Fruit fly (Drosophila melanogaster) whole organism, embryonic: ENCODE data around the gene her.

Source experiments
- Abd-B ChIP-seq: fragments of 200-800 bp; sonication (Bioruptor generic); optimal IDR thresholded peaks from 2 replicates; lab custom pipeline; 2018; ENCODE audit warnings: missing biosample characterization, mild to moderate bottlenecking, missing genetic modification characterization, moderate library complexity
- Atf-2 ChIP-seq: fragments of 200-800 bp; sonication (Bioruptor generic); optimal IDR thresholded peaks from 2 replicates; lab custom pipeline; 2016; ENCODE audit warnings: missing biosample characterization, missing genetic modification characterization
- CG10267 ChIP-seq: fragments of 200-800 bp; sonication (Bioruptor generic); optimal IDR thresholded peaks from 2 replicates; lab custom pipeline; 2018; ENCODE audit warnings: missing biosample characterization, mild to moderate bottlenecking, missing genetic modification characterization, moderate library complexity
- CG13287 ChIP-seq: fragments of 200-800 bp; sonication (Bioruptor generic); IDR thresholded peaks from 2 replicates; pipeline ENCODE4 v1.3.6; 2022; ENCODE audit warnings: missing biosample characterization, missing genetic modification characterization; ENCODE audit not compliant: partially characterized antibody
- CG14050 ChIP-seq: fragments of 200-800 bp; sonication (Bioruptor generic); IDR thresholded peaks from 3 replicates; pipeline ENCODE4 v1.3.6; 2022; ENCODE audit warnings: missing biosample characterization, missing genetic modification characterization
- CG16779 ChIP-seq: fragments of 200-800 bp; sonication (Bioruptor generic); IDR thresholded peaks from 2 replicates; pipeline ENCODE4 v1.3.6; 2022; ENCODE audit warnings: missing biosample characterization, missing genetic modification characterization
- CG16863 ChIP-seq: fragments of 200-800 bp; sonication (Bioruptor generic); optimal IDR thresholded peaks from 3 replicates; lab custom pipeline; 2016; ENCODE audit warnings: missing biosample characterization, missing genetic modification characterization
- CG17829 ChIP-seq: fragments of 200-800 bp; optimal IDR thresholded peaks from 2 replicates; lab custom pipeline; 2019; ENCODE audit warnings: missing biosample characterization, mild to moderate bottlenecking, missing genetic modification characterization, moderate library complexity
- CG18262 ChIP-seq: fragments of 200-800 bp; optimal IDR thresholded peaks from 3 replicates; lab custom pipeline; 2019; ENCODE audit warnings: missing biosample characterization, mild to moderate bottlenecking, missing genetic modification characterization, moderate library complexity
- CG2875 ChIP-seq: fragments of 200-800 bp; sonication (Bioruptor generic); optimal IDR thresholded peaks from 2 replicates; lab custom pipeline; 2017; ENCODE audit warnings: missing biosample characterization, mild to moderate bottlenecking, missing genetic modification characterization, missing genetic modification reagents
- CG32767 ChIP-seq: fragments of 200-800 bp; sonication (Bioruptor generic); IDR thresholded peaks from 2 replicates; pipeline ENCODE4 v1.3.6; 2022; ENCODE audit warnings: missing biosample characterization, missing genetic modification characterization
- CG3407 ChIP-seq: fragments of 200-800 bp; sonication (Bioruptor generic); optimal IDR thresholded peaks from 2 replicates; lab custom pipeline; 2018; ENCODE audit warnings: missing biosample characterization, mild to moderate bottlenecking, missing genetic modification characterization
- CG34376 ChIP-seq: fragments of 200-800 bp; sonication (Bioruptor generic); optimal IDR thresholded peaks from 2 replicates; lab custom pipeline; 2018; ENCODE audit warnings: missing biosample characterization, mild to moderate bottlenecking, missing genetic modification characterization
- CG3847 ChIP-seq: fragments of 200-800 bp; sonication (Bioruptor generic); IDR thresholded peaks from 2 replicates; pipeline ENCODE4 v1.3.6; 2022; ENCODE audit warnings: missing biosample characterization, missing genetic modification characterization
- CG43689 ChIP-seq: fragments of 200-800 bp; sonication (Bioruptor generic); IDR thresholded peaks from 2 replicates; pipeline ENCODE4 v1.3.6; 2022; ENCODE audit warnings: missing biosample characterization, missing genetic modification characterization
- CG6791 ChIP-seq: fragments of 200-800 bp; sonication (Bioruptor generic); IDR thresholded peaks from 3 replicates; pipeline ENCODE4 v1.3.6; 2022; ENCODE audit warnings: missing biosample characterization, missing genetic modification characterization; ENCODE audit not compliant: partially characterized antibody
- CG7556 ChIP-seq: fragments of 200-800 bp; sonication (Bioruptor generic); optimal IDR thresholded peaks from 2 replicates; lab custom pipeline; 2017; ENCODE audit warnings: missing biosample characterization, mild to moderate bottlenecking, missing genetic modification characterization
- CG7786 ChIP-seq: fragments of 200-800 bp; sonication (Bioruptor generic); optimal IDR thresholded peaks from 2 replicates; lab custom pipeline; 2016; ENCODE audit warnings: missing biosample characterization, missing genetic modification characterization
- CG8089 ChIP-seq: fragments of 200-800 bp; sonication (Bioruptor generic); optimal IDR thresholded peaks from 3 replicates; lab custom pipeline; 2016; ENCODE audit warnings: missing biosample characterization, missing genetic modification characterization
- CG9609 ChIP-seq: fragments of 200-800 bp; sonication (Bioruptor generic); optimal IDR thresholded peaks from 3 replicates; lab custom pipeline; 2016; ENCODE audit warnings: missing biosample characterization, missing genetic modification characterization
- E2f2 ChIP-seq: fragments of 200-800 bp; sonication (Bioruptor generic); IDR thresholded peaks from 2 replicates; pipeline ENCODE4 v1.3.6; 2022; ENCODE audit warnings: missing biosample characterization, missing genetic modification characterization
- HLH54F ChIP-seq: fragments of 200-800 bp; sonication (Bioruptor generic); optimal IDR thresholded peaks from 3 replicates; lab custom pipeline; 2016; ENCODE audit warnings: missing biosample characterization, missing genetic modification characterization
- Hmx ChIP-seq: fragments of 200-800 bp; sonication (Bioruptor generic); optimal IDR thresholded peaks from 2 replicates; lab custom pipeline; 2016; ENCODE audit warnings: missing biosample characterization, missing genetic modification characterization
- Hr39 ChIP-seq: fragments of >200 bp; optimal IDR thresholded peaks from 2 replicates; lab custom pipeline; 2017
- Neu2 ChIP-seq: fragments of 200-800 bp; sonication (Bioruptor generic); optimal IDR thresholded peaks from 3 replicates; lab custom pipeline; 2016; ENCODE audit warnings: missing biosample characterization, missing genetic modification characterization, borderline replicate concordance
- Pdp1 ChIP-seq, 2 experiments: fragments of 200-800 bp; sonication (Bioruptor generic); optimal IDR thresholded peaks; 3 replicates each; lab custom pipeline; 2016; ENCODE audit warnings: missing biosample characterization in 2 of 2, missing genetic modification characterization in 2 of 2, mild to moderate bottlenecking in 1 of 2, moderate library complexity in 1 of 2
- Ssrp ChIP-seq: fragments of 200-800 bp; sonication (Bioruptor generic); optimal IDR thresholded peaks from 2 replicates; lab custom pipeline; 2018; ENCODE audit warnings: missing biosample characterization, mild to moderate bottlenecking, missing genetic modification characterization, moderate library complexity
- Stat92E ChIP-seq, 3 experiments: fragments of >200 bp in 2 of 3; fragments of 200-800 bp in 1 of 3; sonication (Bioruptor generic) in 1 of 3; optimal IDR thresholded peaks; 2 replicates each; lab custom pipeline; 2017 to 2019; ENCODE audit warnings: missing biosample characterization in 3 of 3, missing genetic modification characterization in 3 of 3, mild to moderate bottlenecking in 1 of 3, moderate library complexity in 1 of 3
- Usf ChIP-seq: fragments of 200-800 bp; sonication (Bioruptor generic); optimal IDR thresholded peaks from 2 replicates; lab custom pipeline; 2017; ENCODE audit warnings: missing genotype, missing biosample characterization, missing genetic modification characterization
- Xbp1 ChIP-seq: fragments of 200-800 bp; sonication (Bioruptor generic); optimal IDR thresholded peaks from 3 replicates; lab custom pipeline; 2016; ENCODE audit warnings: missing biosample characterization, mild to moderate bottlenecking, missing genetic modification characterization
- Xrp1 ChIP-seq: fragments of 200-800 bp; sonication (Bioruptor generic); IDR thresholded peaks from 2 replicates; pipeline ENCODE4 v1.3.6; 2022; ENCODE audit warnings: missing biosample characterization, missing genetic modification characterization
- ab ChIP-seq: fragments of 200-800 bp; sonication (Bioruptor generic); optimal IDR thresholded peaks from 2 replicates; lab custom pipeline; 2016; ENCODE audit warnings: missing biosample characterization, missing genetic modification characterization
- ci ChIP-seq: fragments of 200-800 bp; sonication (Bioruptor generic); IDR thresholded peaks from 3 replicates; pipeline ENCODE4 v1.3.6; 2022; ENCODE audit warnings: missing biosample characterization, missing genetic modification characterization
- dm ChIP-seq: fragments of 200-800 bp; sonication (Bioruptor generic); optimal IDR thresholded peaks from 3 replicates; lab custom pipeline; 2016; ENCODE audit warnings: missing biosample characterization, missing genetic modification characterization
- ems ChIP-seq: fragments of 200-800 bp; sonication (Bioruptor generic); optimal IDR thresholded peaks from 3 replicates; lab custom pipeline; 2016; ENCODE audit warnings: missing biosample characterization, missing genetic modification characterization
- eve ChIP-seq, 2 experiments: fragments of >200 bp; optimal IDR thresholded peaks; 2 replicates each; lab custom pipeline; 2017; ENCODE audit warnings: missing biosample characterization in 2 of 2, missing genetic modification characterization in 2 of 2
- fd96Cb ChIP-seq: fragments of 200-800 bp; sonication (Bioruptor generic); optimal IDR thresholded peaks from 2 replicates; lab custom pipeline; 2018; ENCODE audit warnings: missing biosample characterization, mild to moderate bottlenecking, missing genetic modification characterization, moderate library complexity
- grau ChIP-seq: fragments of 200-800 bp; optimal IDR thresholded peaks from 3 replicates; lab custom pipeline; 2019; ENCODE audit warnings: missing biosample characterization, mild to moderate bottlenecking, missing genetic modification characterization, moderate library complexity
- gt ChIP-seq: fragments of 200-800 bp; sonication (Bioruptor generic); IDR thresholded peaks from 2 replicates; pipeline ENCODE4 v1.3.6; 2022; ENCODE audit warnings: missing biosample characterization, missing genetic modification characterization
- her ChIP-seq: fragments of 200-800 bp; sonication (Bioruptor generic); optimal IDR thresholded peaks from 2 replicates; lab custom pipeline; 2016; ENCODE audit warnings: missing biosample characterization, missing genetic modification characterization
- hth ChIP-seq: fragments of >200 bp; optimal IDR thresholded peaks from 2 replicates; lab custom pipeline; 2017; ENCODE audit warnings: inconsistent platforms
- insv ChIP-seq, 2 experiments: fragments of 200-800 bp; sonication (Bioruptor generic); optimal IDR thresholded peaks; 3 replicates each; lab custom pipeline; 2016 to 2018; ENCODE audit warnings: missing biosample characterization in 2 of 2, missing genetic modification characterization in 2 of 2
- lola ChIP-seq, 3 experiments: fragments of >200 bp in 2 of 3; fragments of 200-800 bp in 1 of 3; sonication (Bioruptor generic) in 1 of 3; optimal IDR thresholded peaks; 2 replicates each; lab custom pipeline; 2017 to 2019; ENCODE audit warnings: missing biosample characterization in 3 of 3, missing genetic modification characterization in 3 of 3, mild to moderate bottlenecking in 1 of 3, moderate library complexity in 1 of 3
- lov ChIP-seq, 2 experiments: fragments of 200-800 bp in 1 of 2; fragments of >200 bp in 1 of 2; sonication (Bioruptor generic) in 1 of 2; IDR thresholded peaks in 1 of 2; optimal IDR thresholded peaks in 1 of 2; 2 replicates in 1 of 2; 3 replicates in 1 of 2; pipeline versions ENCODE4 v1.3.6 to Lab custom; 2017 to 2022; ENCODE audit warnings: missing biosample characterization in 1 of 2, missing genetic modification characterization in 1 of 2
- oc ChIP-seq: fragments of 200-800 bp; sonication (Bioruptor generic); optimal IDR thresholded peaks from 2 replicates; lab custom pipeline; 2018; ENCODE audit warnings: missing biosample characterization, mild to moderate bottlenecking, missing genetic modification characterization, moderate library complexity
- pho ChIP-seq: fragments of 200-800 bp; sonication (Bioruptor generic); optimal IDR thresholded peaks from 2 replicates; lab custom pipeline; 2016; ENCODE audit warnings: missing biosample characterization, missing genetic modification characterization
- scrt ChIP-seq: fragments of 200-800 bp; sonication (Bioruptor generic); optimal IDR thresholded peaks from 2 replicates; lab custom pipeline; 2018; ENCODE audit warnings: missing biosample characterization, mild to moderate bottlenecking, missing genetic modification characterization, moderate library complexity
- sisA ChIP-seq: fragments of 200-800 bp; sonication (Bioruptor generic); IDR thresholded peaks from 2 replicates; pipeline ENCODE4 v1.3.6; 2022; ENCODE audit warnings: missing biosample characterization, missing genetic modification characterization
- sr ChIP-seq: fragments of 200-800 bp; sonication (Bioruptor generic); IDR thresholded peaks from 3 replicates; pipeline ENCODE4 v1.3.6; 2022; ENCODE audit warnings: missing biosample characterization, missing genetic modification characterization
- unpg ChIP-seq: fragments of 200-800 bp; sonication (Bioruptor generic); optimal IDR thresholded peaks from 3 replicates; lab custom pipeline; 2018; ENCODE audit warnings: missing biosample characterization, mild to moderate bottlenecking, missing genetic modification characterization, moderate library complexity
- zen ChIP-seq: fragments of 200-800 bp; sonication (Bioruptor generic); optimal IDR thresholded peaks from 3 replicates; lab custom pipeline; 2018; ENCODE audit warnings: missing biosample characterization, mild to moderate bottlenecking, missing genetic modification characterization, moderate library complexity

her gene

dm6 chr2L:16647773-16648172, 29.2 kb upstream of the her start (continued):
- no peak for TF ChIP-seq CG2875 (GFP tag; lab: Kevin White, UChicago)
- no peak for TF ChIP-seq CG13287 (GFP tag; lab: Robert Waterston, UW)
- no peak for TF ChIP-seq oc
- TF ChIP-seq CG16779, result no peak
- no peak for TF ChIP-seq ci (GFP tag; lab: Robert Waterston, UW)
- no peak for TF ChIP-seq ab
- TF ChIP-seq dm (GFP tag; lab: Kevin White, UChicago), result no peak
- TF ChIP-seq CG32767 (GFP tag; lab: Robert Waterston, UW), result no peak
- peak; percentile 51 for TF ChIP-seq CG3847 (GFP tag; lab: Robert Waterston, UW)
- no peak for TF ChIP-seq Atf-2 (GFP tag; lab: Kevin White, UChicago)
- no peak for TF ChIP-seq CG9609
- TF ChIP-seq Hmx, result no peak
- TF ChIP-seq CG16863 (GFP tag; lab: Kevin White, UChicago), result no peak
- peak; percentile 28 for TF ChIP-seq CG17829 (tag; lab: Kevin White, UChicago)
- no peak for TF ChIP-seq CG43689 (GFP tag; lab: Robert Waterston, UW)
- TF ChIP-seq Abd-B (GFP tag; lab: Kevin White, UChicago), result no peak
- TF ChIP-seq unpg, result peak; percentile 60
- TF ChIP-seq Hr39 (lab: Kevin White, UChicago), result no peak
- peak; percentile 47 for TF ChIP-seq Xbp1 (GFP tag; lab: Kevin White, UChicago)
- peak; percentile 2 to 11 for TF ChIP-seq Pdp1 (GFP tag; optimal IDR thresholded peaks at IDR 0.05; lab: Kevin White, UChicago)
- peak in 1 of 2 experiments; percentile 70 for TF ChIP-seq eve (GFP tag; optimal IDR thresholded peaks at IDR 0.05; lab: Kevin White, UChicago)
- TF ChIP-seq CG8089 (GFP tag; lab: Kevin White, UChicago), result no peak
- TF ChIP-seq CG7786 (GFP tag; lab: Kevin White, UChicago), result no peak
- peak; percentile 77 for TF ChIP-seq CG7556
- peak; percentile 41; the same call in 1 of the 2 replicates for TF ChIP-seq sisA (GFP tag; lab: Robert Waterston, UW)
- TF ChIP-seq gt (GFP tag; lab: Robert Waterston, UW), result no peak
- no peak for TF ChIP-seq hth
- TF ChIP-seq CG14050 (GFP tag; lab: Robert Waterston, UW), result no peak
- peak; percentile 39 for TF ChIP-seq CG18262 (tag; lab: Kevin White, UChicago)
- no peak for TF ChIP-seq CG3407 (GFP tag; lab: Kevin White, UChicago)
- no peak for TF ChIP-seq HLH54F (GFP tag; lab: Kevin White, UChicago)
- no peak for TF ChIP-seq CG6791
- TF ChIP-seq grau, result peak; percentile 66
- TF ChIP-seq Neu2 (GFP tag; lab: Kevin White, UChicago), result no peak
- peak; percentile 7 for TF ChIP-seq CG34376 (GFP tag; lab: Kevin White, UChicago)
- peak; percentile 17 for TF ChIP-seq Ssrp (tag; lab: Kevin White, UChicago)
- TF ChIP-seq Xrp1, result peak; percentile 72
- no peak for TF ChIP-seq insv (GFP tag; optimal IDR thresholded peaks at IDR 0.05; lab: Kevin White, UChicago)
- TF ChIP-seq pho (GFP tag; lab: Kevin White, UChicago), result peak; percentile 24
- TF ChIP-seq ems (GFP tag; lab: Kevin White, UChicago), result peak; percentile 27
- TF ChIP-seq scrt, result peak; percentile 62
- TF ChIP-seq lola (GFP tag; optimal IDR thresholded peaks at IDR 0.05; lab: Kevin White, UChicago), result peak in 1 of 3 experiments; percentile 8
- no peak for TF ChIP-seq Usf (GFP tag; lab: Kevin White, UChicago)
- peak; percentile 16; the same call in 1 of the 2 replicates for TF ChIP-seq E2f2 (GFP tag; lab: Robert Waterston, UW)
- TF ChIP-seq fd96Cb (tag; lab: Kevin White, UChicago), result peak; percentile 16
- no peak for TF ChIP-seq zen (tag; lab: Kevin White, UChicago)
- TF ChIP-seq Stat92E (GFP tag; optimal IDR thresholded peaks at IDR 0.05; lab: Kevin White, UChicago), result no peak
- no peak for TF ChIP-seq lov (optimal IDR thresholded peaks at IDR 0.05; lab: Kevin White, UChicago)
- TF ChIP-seq lov (GFP tag; IDR thresholded peaks at IDR 0.05; lab: Robert Waterston, UW), result no peak
- no peak for TF ChIP-seq sr
- TF ChIP-seq CG10267 (tag; lab: Kevin White, UChicago), result peak; percentile 31
- TF ChIP-seq her (GFP tag; lab: Kevin White, UChicago), result no peak
